Worm (Caenorhabditis elegans) whole organism, L1 larva: Measurements from ENCODE around the gene magu-4.

ENCODE experiments used
- C04F5.9 ChIP-seq: sonication (generic microtip); optimal IDR thresholded peaks from 2 replicates; lab custom pipeline; 2016; ENCODE audit warnings: missing genetic modification characterization, missing compliant biosample characterization
- C34B4.2 ChIP-seq: sonication (generic microtip); optimal IDR thresholded peaks from 2 replicates; lab custom pipeline; 2017; ENCODE audit warnings: mild to moderate bottlenecking, missing genetic modification characterization, missing compliant biosample characterization
- F16B12.6 ChIP-seq: fragments of 150-350 bp; optimal IDR thresholded peaks from 2 replicates; lab custom pipeline; 2014; ENCODE audit warnings: missing biosample characterization, missing genetic modification characterization
- Y116A8C.19 ChIP-seq: sonication (generic microtip); optimal IDR thresholded peaks from 2 replicates; lab custom pipeline; 2016; ENCODE audit warnings: missing compliant biosample characterization, missing genetic modification characterization, borderline replicate concordance
- aha-1 ChIP-seq: fragments of 150-350 bp; optimal IDR thresholded peaks from 2 replicates; lab custom pipeline; 2014; ENCODE audit warnings: missing biosample characterization, missing genetic modification characterization
- alr-1 ChIP-seq: fragments of 200-800 bp; sonication (Bioruptor generic); optimal IDR thresholded peaks from 2 replicates; lab custom pipeline; 2018; ENCODE audit warnings: borderline replicate concordance, mild to moderate bottlenecking, missing genetic modification characterization, missing compliant biosample characterization
- aly-2 ChIP-seq: fragments of 150-350 bp; optimal IDR thresholded peaks from 2 replicates; lab custom pipeline; 2014; ENCODE audit warnings: missing biosample characterization, missing genetic modification characterization
- blmp-1 ChIP-seq: fragments of 150-350 bp; optimal IDR thresholded peaks from 2 replicates; lab custom pipeline; 2014; ENCODE audit warnings: missing biosample characterization, missing genetic modification characterization
- ceh-82 ChIP-seq, 3 experiments: fragments of 150-350 bp in 1 of 3; sonication (generic microtip) in 2 of 3; optimal IDR thresholded peaks; 2 replicates each; lab custom pipeline; 2014 to 2017; ENCODE audit warnings: missing biosample characterization in 3 of 3, missing genetic modification characterization in 3 of 3
- ceh-88 ChIP-seq: fragments of 200-800 bp; sonication (Bioruptor generic); IDR thresholded peaks from 2 replicates; pipeline ENCODE4 v1.3.6; 2022; ENCODE audit warnings: missing genetic modification characterization, missing compliant biosample characterization
- dpl-1 ChIP-seq, 3 experiments: fragments of 150-350 bp in 2 of 3; sonication (generic microtip) in 1 of 3; optimal IDR thresholded peaks; 2 replicates each; lab custom pipeline; 2014 to 2017; ENCODE audit warnings: missing biosample characterization in 3 of 3, missing genetic modification characterization in 3 of 3, missing genetic modification reagents in 3 of 3
- efl-1 ChIP-seq, 4 experiments: fragments of 150-350 bp; optimal IDR thresholded peaks in 3 of 4; peaks in 1 of 4; 1 replicate in 1 of 4; 2 replicates in 3 of 4; lab custom pipeline; 2014; ENCODE audit warnings: missing biosample characterization in 2 of 4, missing genetic modification characterization in 2 of 4, missing genetic modification reagents in 2 of 4
- efl-3 ChIP-seq: fragments of 200-800 bp; sonication (Bioruptor generic); optimal IDR thresholded peaks from 2 replicates; lab custom pipeline; 2018; ENCODE audit warnings: mild to moderate bottlenecking, missing genetic modification characterization, missing compliant biosample characterization
- egl-13 ChIP-seq: sonication (generic microtip); optimal IDR thresholded peaks from 2 replicates; lab custom pipeline; 2016; ENCODE audit warnings: missing genotype, missing genetic modification reagents, missing genetic modification characterization, missing compliant biosample characterization
- elt-3 ChIP-seq, 6 experiments: fragments of 150-350 bp in 1 of 6; sonication (generic microtip); optimal IDR thresholded peaks; 2 replicates each; lab custom pipeline; 2017 to 2018; ENCODE audit warnings: missing biosample characterization in 6 of 6, missing genetic modification characterization in 6 of 6, inconsistent platforms in 1 of 6
- ets-5 ChIP-seq: fragments of 200-800 bp; sonication (Bioruptor generic); IDR thresholded peaks from 2 replicates; pipeline ENCODE4 v1.3.6; 2022; ENCODE audit warnings: missing genetic modification characterization, missing compliant biosample characterization
- fkh-10 ChIP-seq: sonication (generic microtip); optimal IDR thresholded peaks from 2 replicates; lab custom pipeline; 2017; ENCODE audit warnings: missing biosample characterization, missing genetic modification reagents, missing genetic modification characterization
- fkh-4 ChIP-seq: sonication (generic microtip); optimal IDR thresholded peaks from 2 replicates; lab custom pipeline; 2016; ENCODE audit warnings: missing compliant biosample characterization, missing genetic modification characterization, borderline replicate concordance
- fkh-8 ChIP-seq: sonication (generic microtip); optimal IDR thresholded peaks from 2 replicates; lab custom pipeline; 2016; ENCODE audit warnings: mild to moderate bottlenecking, missing genetic modification characterization, missing compliant biosample characterization
- fos-1 ChIP-seq: fragments of 150-350 bp; optimal IDR thresholded peaks from 2 replicates; lab custom pipeline; 2014; ENCODE audit warnings: missing biosample characterization, missing genetic modification characterization
- hlh-17 ChIP-seq: fragments of 200-800 bp; sonication (Bioruptor generic); optimal IDR thresholded peaks from 2 replicates; lab custom pipeline; 2018; ENCODE audit warnings: missing genetic modification characterization, mild to moderate bottlenecking, missing compliant biosample characterization, moderate library complexity, borderline replicate concordance
- hlh-4 ChIP-seq: sonication (generic microtip); optimal IDR thresholded peaks from 2 replicates; lab custom pipeline; 2016; ENCODE audit warnings: mild to moderate bottlenecking, missing genetic modification characterization, missing compliant biosample characterization
- hpl-2 ChIP-seq: fragments of 150-350 bp; optimal IDR thresholded peaks from 2 replicates; lab custom pipeline; 2014; ENCODE audit warnings: missing biosample characterization, missing genetic modification reagents, missing genetic modification characterization
- isw-1 ChIP-seq: fragments of 200-800 bp; sonication (Bioruptor generic); IDR thresholded peaks from 2 replicates; pipeline ENCODE4 v1.3.6; 2022; ENCODE audit warnings: missing genetic modification characterization, missing compliant biosample characterization
- lin-14 ChIP-seq: fragments of 200-800 bp; sonication (Bioruptor generic); optimal IDR thresholded peaks from 2 replicates; lab custom pipeline; 2018; ENCODE audit warnings: mild to moderate bottlenecking, missing genetic modification characterization, moderate library complexity, missing compliant biosample characterization
- lsy-2 ChIP-seq, 2 experiments: fragments of 150-350 bp; optimal IDR thresholded peaks; 2 replicates each; lab custom pipeline; 2014; ENCODE audit warnings: missing biosample characterization in 2 of 2, missing genetic modification characterization in 2 of 2
- mab-9 ChIP-seq: fragments of 200-800 bp; sonication (Bioruptor generic); IDR thresholded peaks from 2 replicates; pipeline ENCODE4 v1.3.6; 2022; ENCODE audit warnings: missing genetic modification reagents, missing genetic modification characterization, missing compliant biosample characterization
- mdl-1 ChIP-seq, 2 experiments: fragments of 150-350 bp; optimal IDR thresholded peaks; 2 replicates each; lab custom pipeline; 2014 to 2017; ENCODE audit warnings: missing biosample characterization in 2 of 2, missing genetic modification characterization in 2 of 2, inconsistent platforms in 1 of 2
- mep-1 ChIP-seq: fragments of 150-350 bp; optimal IDR thresholded peaks from 2 replicates; lab custom pipeline; 2014; ENCODE audit warnings: missing biosample characterization, missing genetic modification characterization
- nhr-11 ChIP-seq: fragments of 150-350 bp; optimal IDR thresholded peaks from 2 replicates; lab custom pipeline; 2014; ENCODE audit warnings: missing biosample characterization, missing genetic modification characterization
- nhr-12 ChIP-seq: sonication (generic microtip); optimal IDR thresholded peaks from 2 replicates; lab custom pipeline; 2017; ENCODE audit warnings: missing biosample characterization, missing genetic modification characterization
- nhr-20 ChIP-seq: sonication (generic microtip); optimal IDR thresholded peaks from 2 replicates; lab custom pipeline; 2016; ENCODE audit warnings: mild to moderate bottlenecking, missing genetic modification characterization, missing compliant biosample characterization
- nhr-237 ChIP-seq: fragments of 150-350 bp; optimal IDR thresholded peaks from 2 replicates; lab custom pipeline; 2014; ENCODE audit warnings: missing biosample characterization, missing genetic modification characterization
- nhr-71 ChIP-seq: sonication (generic microtip); optimal IDR thresholded peaks from 2 replicates; lab custom pipeline; 2016; ENCODE audit warnings: mild to moderate bottlenecking, missing genetic modification characterization, moderate library complexity, missing compliant biosample characterization
- nhr-76 ChIP-seq: sonication (generic microtip); optimal IDR thresholded peaks from 2 replicates; lab custom pipeline; 2017; ENCODE audit warnings: missing biosample characterization, missing genetic modification characterization
- nhr-77 ChIP-seq: fragments of 150-350 bp; optimal IDR thresholded peaks from 2 replicates; lab custom pipeline; 2014; ENCODE audit warnings: missing biosample characterization, missing genetic modification characterization
- nhr-84 ChIP-seq: sonication (generic microtip); optimal IDR thresholded peaks from 2 replicates; lab custom pipeline; 2017; ENCODE audit warnings: missing biosample characterization, missing genetic modification characterization
- nhr-90 ChIP-seq: sonication (generic microtip); optimal IDR thresholded peaks from 2 replicates; lab custom pipeline; 2016; ENCODE audit warnings: mild to moderate bottlenecking, missing genetic modification characterization, missing compliant biosample characterization; ENCODE audit not compliant: poor library complexity
- pag-3 ChIP-seq: sonication (generic microtip); optimal IDR thresholded peaks from 2 replicates; lab custom pipeline; 2017; ENCODE audit warnings: missing genetic modification characterization, mild to moderate bottlenecking, missing compliant biosample characterization, antibody characterized with exemption, borderline replicate concordance; ENCODE audit not compliant: insufficient read depth
- pax-3 ChIP-seq: fragments of 200-800 bp; sonication (Bioruptor generic); optimal IDR thresholded peaks from 2 replicates; lab custom pipeline; 2018; ENCODE audit warnings: mild to moderate bottlenecking, missing genetic modification characterization, moderate library complexity, missing compliant biosample characterization
- rnt-1 ChIP-seq: sonication (generic microtip); optimal IDR thresholded peaks from 2 replicates; lab custom pipeline; 2016; ENCODE audit warnings: mild to moderate bottlenecking, missing genetic modification characterization, moderate library complexity, missing compliant biosample characterization
- snpc-4 ChIP-seq: fragments of 150-350 bp; optimal IDR thresholded peaks from 2 replicates; lab custom pipeline; 2014; ENCODE audit warnings: missing biosample characterization, missing genetic modification characterization
- sox-4 ChIP-seq: sonication (generic microtip); optimal IDR thresholded peaks from 2 replicates; lab custom pipeline; 2016; ENCODE audit warnings: missing genetic modification characterization, missing compliant biosample characterization
- sptf-1 ChIP-seq: fragments of 150-350 bp; optimal IDR thresholded peaks from 2 replicates; lab custom pipeline; 2014; ENCODE audit warnings: missing biosample characterization, missing genetic modification characterization
- swsn-7 ChIP-seq: sonication (generic microtip); optimal IDR thresholded peaks from 2 replicates; lab custom pipeline; 2016; ENCODE audit warnings: missing genetic modification characterization, missing compliant biosample characterization
- unc-130 ChIP-seq: fragments of 150-350 bp; optimal IDR thresholded peaks from 2 replicates; lab custom pipeline; 2017; ENCODE audit warnings: missing biosample characterization, missing genetic modification characterization, inconsistent platforms
- unc-30 ChIP-seq: sonication (generic microtip); optimal IDR thresholded peaks from 2 replicates; lab custom pipeline; 2017; ENCODE audit warnings: missing biosample characterization, missing genetic modification characterization
- vab-15 ChIP-seq: sonication (generic microtip); optimal IDR thresholded peaks from 2 replicates; lab custom pipeline; 2017; ENCODE audit warnings: missing genotype, mild to moderate bottlenecking, missing genetic modification characterization, missing compliant biosample characterization
- xbp-1 ChIP-seq: sonication (generic microtip); optimal IDR thresholded peaks from 2 replicates; lab custom pipeline; 2016; ENCODE audit warnings: missing genetic modification characterization, missing compliant biosample characterization
- zag-1 ChIP-seq: fragments of 150-350 bp; optimal IDR thresholded peaks from 2 replicates; lab custom pipeline; 2014; ENCODE audit warnings: missing biosample characterization, missing genetic modification characterization
- ztf-11 ChIP-seq, 2 experiments: sonication (generic microtip); optimal IDR thresholded peaks; 2 replicates each; lab custom pipeline; 2016 to 2017; ENCODE audit warnings: missing genetic modification characterization in 2 of 2, missing biosample characterization in 1 of 2, missing compliant biosample characterization in 1 of 2

The magu-4 gene

DNA sequence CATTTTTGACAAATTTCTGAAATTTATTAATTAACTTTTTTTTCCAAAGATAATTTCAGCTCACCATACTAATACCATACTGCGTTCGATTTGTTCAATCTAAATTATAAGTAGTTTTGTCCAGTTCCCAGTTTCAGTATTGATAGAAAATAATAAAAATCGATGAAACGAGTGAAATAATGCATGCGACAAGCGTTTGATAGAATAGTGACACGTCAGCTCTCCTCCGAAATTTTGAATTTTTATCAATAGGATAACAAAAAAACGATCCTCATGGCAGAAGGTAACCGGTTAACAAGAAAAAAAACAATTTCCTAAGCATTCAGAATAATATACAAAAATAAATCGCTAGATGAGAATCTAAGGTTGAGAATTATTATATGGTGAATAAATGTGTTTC lies 7.8 kb upstream of the magu-4 start, which contains the start of gene C47E12.3:
TSS of gene C47E12.3 (minus strand) at position 101 of the 400 bp plus-strand sequence.
- TF ChIP-seq mab-9 (GFP tag; lab: Robert Waterston, UW) = no peak
- no peak for TF ChIP-seq sptf-1 (tag; lab: Kevin White, UChicago)
- no peak for TF ChIP-seq alr-1
- no peak for TF ChIP-seq zag-1 (tag; lab: Kevin White, UChicago)
- no peak for TF ChIP-seq ceh-82 (tag; optimal IDR thresholded peaks at IDR 0.05; lab: Kevin White, UChicago)
- no peak for TF ChIP-seq nhr-77 (tag; lab: Kevin White, UChicago)
- no peak for TF ChIP-seq mep-1 (tag; lab: Kevin White, UChicago)
- TF ChIP-seq fkh-4 (tag; lab: Kevin White, UChicago) = no peak
- TF ChIP-seq nhr-12 (tag; lab: Kevin White, UChicago) = no peak
- TF ChIP-seq vab-15 = no peak
- no peak for TF ChIP-seq isw-1
- TF ChIP-seq nhr-90 (tag; lab: Kevin White, UChicago) = no peak
- no peak for TF ChIP-seq F16B12.6
- TF ChIP-seq nhr-71 = no peak

ce11 chrIV:10003372-10003771 lies 6.2 kb upstream of the magu-4 start, which contains the start of the genes C47E12.2 and sars-1:
C47E12.2 (minus strand) TSS chrIV:10003502.
sars-1 (plus strand) TSS chrIV:10003726.
- TF ChIP-seq unc-30 (tag; lab: Kevin White, UChicago) = no peak
- no peak for TF ChIP-seq nhr-20 (tag; lab: Kevin White, UChicago)
- TF ChIP-seq mep-1 (tag; lab: Kevin White, UChicago) = no peak
- TF ChIP-seq aly-2 (tag; lab: Kevin White, UChicago) = no peak
- no peak for TF ChIP-seq fos-1 (tag; lab: Kevin White, UChicago)
- TF ChIP-seq pag-3 (tag; lab: Kevin White, UChicago) = no peak
- peak; percentile 87 for TF ChIP-seq F16B12.6
- TF ChIP-seq C34B4.2 = no peak
- no peak for TF ChIP-seq pax-3 (tag; lab: Kevin White, UChicago)
- no peak for TF ChIP-seq fkh-10
- no peak for TF ChIP-seq egl-13 (tag; lab: Kevin White, UChicago)
- TF ChIP-seq lsy-2 (tag; optimal IDR thresholded peaks at IDR 0.05; lab: Kevin White, UChicago) = peak; percentile 81 to 96
- TF ChIP-seq rnt-1 (tag; lab: Kevin White, UChicago) = no peak
- no peak for TF ChIP-seq xbp-1 (tag; lab: Kevin White, UChicago)
- no peak for TF ChIP-seq hlh-17 (GFP tag; lab: Kevin White, UChicago)
- peak; percentile 37 to 44 for TF ChIP-seq efl-1 (optimal IDR thresholded peaks at IDR 0.05; lab: Kevin White, UChicago)
- peak; percentile 27 to 94 for TF ChIP-seq efl-1 (GFP tag; optimal IDR thresholded peaks at IDR 0.05 in 1 of 2; lab: Kevin White, UChicago)
- TF ChIP-seq hpl-2 (GFP tag; lab: Kevin White, UChicago) = no peak
- peak in 2 of 3 experiments; percentile 11 to 46 for TF ChIP-seq dpl-1 (GFP tag; optimal IDR thresholded peaks at IDR 0.05; lab: Kevin White, UChicago)
- TF ChIP-seq mdl-1 (tag; optimal IDR thresholded peaks at IDR 0.05; lab: Kevin White, UChicago) = peak in 1 of 2 experiments; percentile 12
- TF ChIP-seq aha-1 (tag; lab: Kevin White, UChicago) = no peak
- TF ChIP-seq nhr-84 (tag; lab: Kevin White, UChicago) = no peak
- TF ChIP-seq hlh-4 = no peak
- TF ChIP-seq Y116A8C.19 (tag; lab: Kevin White, UChicago) = no peak
- TF ChIP-seq alr-1 = no peak
- TF ChIP-seq lin-14 (GFP tag; lab: Kevin White, UChicago) = no peak
- no peak for TF ChIP-seq fkh-8
- no peak for TF ChIP-seq unc-130 (tag; lab: Kevin White, UChicago)
- TF ChIP-seq nhr-76 (tag; lab: Kevin White, UChicago) = no peak
- no peak for TF ChIP-seq nhr-237 (tag; lab: Kevin White, UChicago)
- TF ChIP-seq elt-3 (tag; optimal IDR thresholded peaks at IDR 0.05; lab: Kevin White, UChicago) = no peak
- TF ChIP-seq sox-4 (tag; lab: Kevin White, UChicago) = no peak
- no peak for TF ChIP-seq ceh-88 (GFP tag; lab: Robert Waterston, UW)
- TF ChIP-seq swsn-7 (tag; lab: Kevin White, UChicago) = no peak
- TF ChIP-seq mab-9 (GFP tag; lab: Robert Waterston, UW) = no peak
- no peak for TF ChIP-seq C04F5.9 (tag; lab: Kevin White, UChicago)
- no peak for TF ChIP-seq snpc-4 (tag; lab: Kevin White, UChicago)
- TF ChIP-seq efl-3 (GFP tag; lab: Kevin White, UChicago) = no peak
- TF ChIP-seq ztf-11 (tag; optimal IDR thresholded peaks at IDR 0.05; lab: Kevin White, UChicago) = no peak
- no peak for TF ChIP-seq nhr-11 (tag; lab: Kevin White, UChicago)
- no peak for TF ChIP-seq ets-5
- no peak for TF ChIP-seq blmp-1 (tag; lab: Kevin White, UChicago)
- TF ChIP-seq nhr-90 (tag; lab: Kevin White, UChicago) = no peak
